Worm (Caenorhabditis elegans) whole organism, L4/young adult: Measurements from ENCODE around the gene ncr-1.

Source experiments
- W03F9.2 ChIP-seq: fragments of 150-350 bp; optimal IDR thresholded peaks from 2 replicates; lab custom pipeline; 2014; ENCODE audit warnings: missing biosample characterization, missing genetic modification characterization
- him-1 ChIP-seq: sonication (generic microtip); optimal IDR thresholded peaks from 2 replicates; lab custom pipeline; 2016; ENCODE audit warnings: missing genotype, missing genetic modification reagents, missing genetic modification characterization, missing compliant biosample characterization

DNA sequence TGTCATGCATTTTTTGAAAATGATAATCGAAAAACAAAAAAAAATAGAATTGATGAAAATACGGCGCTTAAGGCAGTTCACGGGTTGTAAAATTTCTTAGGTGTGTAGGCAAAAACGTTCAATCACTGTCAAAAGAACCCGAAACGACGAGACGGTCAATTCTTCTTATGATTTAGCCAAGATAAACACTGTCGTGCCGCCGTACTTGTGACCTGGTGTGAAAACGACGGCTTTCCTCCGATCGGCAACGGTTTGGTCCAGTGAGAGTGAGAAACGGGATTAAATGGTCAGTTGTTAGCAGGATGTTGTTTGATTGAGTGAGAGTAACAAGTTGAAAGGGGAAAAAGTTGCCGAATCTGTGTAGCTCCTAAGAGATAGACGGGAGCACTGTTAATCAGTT, 4.6 kb downstream of the ncr-1 start:
- TF ChIP-seq W03F9.2 (tag; lab: Kevin White, UChicago): no peak
- no peak for TF ChIP-seq him-1 (tag; lab: Kevin White, UChicago)
